Worm (Caenorhabditis elegans): ENCODE data around the gene unc-27.

ce11 chrX:8762927-8763326 is 26.3 kb upstream of the unc-27 start:
- TF ChIP-seq sup-37 (GFP tag; optimal IDR thresholded peaks at IDR 0.05) (no peak), isw-1 (GFP tag; IDR thresholded peaks at IDR 0.05) (no peak), grh-1 (GFP tag; IDR thresholded peaks at IDR 0.05) (no peak), lin-13 (GFP tag; optimal IDR thresholded peaks at IDR 0.05) (no peak), blmp-1 (tag; optimal IDR thresholded peaks at IDR 0.05) (no peak), unc-62 (GFP tag; optimal IDR thresholded peaks at IDR 0.05) (no peak), nhr-28 (tag; optimal IDR thresholded peaks at IDR 0.05) (no peak), jun-1 (tag; optimal IDR thresholded peaks at IDR 0.05) (no peak), ceh-82 (tag; optimal IDR thresholded peaks at IDR 0.05) (no peak), alr-1 (tag; optimal IDR thresholded peaks at IDR 0.05; ENCODE audit: borderline replicate concordance) (no peak), snu-23 (GFP tag; optimal IDR thresholded peaks at IDR 0.05) (peak; percentile 7), ceh-88 (GFP tag; IDR thresholded peaks at IDR 0.05) (no peak), snpc-4 (tag; optimal IDR thresholded peaks at IDR 0.05) (no peak)
